Worm (Caenorhabditis elegans): ENCODE data around the gene nhr-171.

nhr-171 gene

ce11 chrV:7522279-7522678 lies 10.7 kb downstream of the nhr-171 start, which contains the start of gene C54F6.15:
C54F6.15 (minus strand) TSS chrV:7522379.
- TF ChIP-seq T22C8.4 (GFP tag; IDR thresholded peaks at IDR 0.05) (no peak), ref-1 (GFP tag; conservative IDR thresholded peaks at IDR 0.05) (no peak), klf-2 (GFP tag; conservative IDR thresholded peaks at IDR 0.05) (no peak), ztf-29 (GFP tag; IDR thresholded peaks at IDR 0.05) (no peak), med-1 (GFP tag; optimal IDR thresholded peaks at IDR 0.05; ENCODE audit: insufficient read depth) (no peak), tab-1 (GFP tag; IDR thresholded peaks at IDR 0.05) (no peak), flt-1 (GFP tag; IDR thresholded peaks at IDR 0.05) (no peak), cog-1 (tag; optimal IDR thresholded peaks at IDR 0.05) (no peak), ztf-23 (GFP tag; IDR thresholded peaks at IDR 0.05) (no peak)

ce11 chrV:7523392-7523791 lies 11.8 kb downstream of the nhr-171 start, which contains the start of gene C54F6.6:
C54F6.6 (plus strand) TSS chrV:7523692.
- TF ChIP-seq ztf-23 (GFP tag; IDR thresholded peaks at IDR 0.05): no peak

DNA sequence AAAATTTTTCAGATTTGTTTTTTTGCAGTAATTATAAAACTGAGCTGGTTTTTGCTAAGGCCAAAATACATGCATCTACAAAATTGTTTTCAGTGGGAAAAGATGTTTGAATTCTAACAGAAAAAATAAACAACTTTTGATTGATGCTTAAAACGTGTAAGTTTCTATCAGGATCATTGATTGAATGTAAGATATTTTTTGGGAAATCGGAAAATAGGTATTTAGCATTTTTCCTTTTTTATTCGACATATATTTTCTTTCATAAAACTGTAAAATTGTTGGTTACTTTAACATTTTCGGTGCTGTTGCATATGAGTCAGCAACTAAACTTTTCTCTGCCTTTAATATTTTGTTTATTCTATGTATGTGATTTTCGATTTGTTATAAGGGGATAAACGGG lies 12.9 kb downstream of the nhr-171 start, which contains the start of gene C54F6.20:
C54F6.20 (plus strand) TSS at position 301 of the 400 bp plus-strand sequence.
- TF ChIP-seq tab-1 (GFP tag; IDR thresholded peaks at IDR 0.05): no peak
- TF ChIP-seq klf-2 (GFP tag; conservative IDR thresholded peaks at IDR 0.05): no peak
- no peak for TF ChIP-seq flt-1 (GFP tag; IDR thresholded peaks at IDR 0.05)
- no peak for TF ChIP-seq ztf-23 (GFP tag; IDR thresholded peaks at IDR 0.05)
- no peak for TF ChIP-seq cog-1 (tag; optimal IDR thresholded peaks at IDR 0.05)
- no peak for TF ChIP-seq med-1 (GFP tag; optimal IDR thresholded peaks at IDR 0.05; ENCODE audit: insufficient read depth)
- no peak for TF ChIP-seq ref-1 (GFP tag; conservative IDR thresholded peaks at IDR 0.05)
- TF ChIP-seq T22C8.4 (GFP tag; IDR thresholded peaks at IDR 0.05): no peak
- TF ChIP-seq ztf-29 (GFP tag; IDR thresholded peaks at IDR 0.05): no peak

DNA sequence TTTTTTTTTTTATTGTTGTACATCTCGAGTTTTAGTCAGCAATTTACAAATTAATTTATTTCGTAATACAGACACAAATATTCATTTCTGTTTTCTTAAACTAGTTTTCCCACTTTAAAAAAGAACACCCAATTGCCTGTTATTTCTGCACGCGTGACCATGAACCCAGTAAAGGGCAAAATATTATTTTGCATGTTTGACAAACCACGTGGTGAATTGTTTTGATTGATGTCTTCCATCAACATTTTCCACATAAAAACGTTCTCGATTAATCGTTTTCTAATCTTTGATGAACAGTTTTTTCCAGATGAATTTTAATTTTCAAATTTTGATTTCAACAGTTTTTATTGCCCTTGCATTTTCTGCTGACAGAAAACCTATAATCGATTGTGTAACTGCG lies 14.1 kb downstream of the nhr-171 start, which contains the start of gene C54F6.18:
C54F6.18 (plus strand) TSS at position 301 of the 400 bp plus-strand sequence.
- no peak for TF ChIP-seq flt-1 (GFP tag; IDR thresholded peaks at IDR 0.05)
- no peak for TF ChIP-seq klf-2 (GFP tag; conservative IDR thresholded peaks at IDR 0.05)
- TF ChIP-seq cog-1 (tag; optimal IDR thresholded peaks at IDR 0.05): no peak
- TF ChIP-seq med-1 (GFP tag; optimal IDR thresholded peaks at IDR 0.05; ENCODE audit: insufficient read depth): no peak
- TF ChIP-seq T22C8.4 (GFP tag; IDR thresholded peaks at IDR 0.05): no peak
- no peak for TF ChIP-seq ztf-23 (GFP tag; IDR thresholded peaks at IDR 0.05)
- no peak for TF ChIP-seq ztf-29 (GFP tag; IDR thresholded peaks at IDR 0.05)
- no peak for TF ChIP-seq tab-1 (GFP tag; IDR thresholded peaks at IDR 0.05)
- TF ChIP-seq ref-1 (GFP tag; conservative IDR thresholded peaks at IDR 0.05): no peak

DNA sequence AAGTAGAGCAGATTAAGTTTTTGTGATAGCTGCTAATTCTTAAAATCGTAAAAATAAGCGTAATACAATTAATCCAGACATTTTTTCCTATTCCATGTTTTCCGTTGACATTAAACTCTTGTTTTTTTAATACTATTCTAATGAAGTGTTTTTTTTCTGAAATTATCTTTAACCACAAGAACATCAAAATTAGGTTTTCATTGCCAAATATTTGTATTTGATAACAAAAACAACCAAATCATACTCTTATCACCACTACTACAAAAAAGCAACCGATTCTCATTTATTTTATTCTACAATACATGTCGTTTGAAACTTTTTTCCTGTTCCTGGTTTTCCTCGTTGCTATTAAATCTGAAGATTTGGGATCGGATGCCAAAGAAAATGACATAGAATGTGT lies 15.6 kb downstream of the nhr-171 start, which contains the start of gene C54F6.17:
C54F6.17 (plus strand) TSS at position 301 of the 400 bp plus-strand sequence.
- TF ChIP-seq flt-1 (GFP tag; IDR thresholded peaks at IDR 0.05): no peak
- TF ChIP-seq ref-1 (GFP tag; conservative IDR thresholded peaks at IDR 0.05): no peak

ce11 chrV:7528816-7529215 lies 17.3 kb downstream of the nhr-171 start, which contains the start of gene C54F6.5:
C54F6.5 (plus strand) TSS chrV:7529116.
- no peak for TF ChIP-seq ztf-29 (GFP tag; IDR thresholded peaks at IDR 0.05)
- TF ChIP-seq ref-1 (GFP tag; conservative IDR thresholded peaks at IDR 0.05): no peak
- TF ChIP-seq tab-1 (GFP tag; IDR thresholded peaks at IDR 0.05): no peak
- no peak for TF ChIP-seq cog-1 (tag; optimal IDR thresholded peaks at IDR 0.05)
- TF ChIP-seq flt-1 (GFP tag; IDR thresholded peaks at IDR 0.05): no peak
- TF ChIP-seq klf-2 (GFP tag; conservative IDR thresholded peaks at IDR 0.05): no peak
- no peak for TF ChIP-seq T22C8.4 (GFP tag; IDR thresholded peaks at IDR 0.05)
- no peak for TF ChIP-seq med-1 (GFP tag; optimal IDR thresholded peaks at IDR 0.05; ENCODE audit: insufficient read depth)
- no peak for TF ChIP-seq ztf-23 (GFP tag; IDR thresholded peaks at IDR 0.05)

ce11 chrV:7529840-7530239 lies 18.3 kb downstream of the nhr-171 start, which contains the start of gene swt-2:
swt-2 (plus strand) TSS chrV:7530140.
- TF ChIP-seq cog-1 (tag; optimal IDR thresholded peaks at IDR 0.05) (no peak), ref-1 (GFP tag; conservative IDR thresholded peaks at IDR 0.05) (no peak), klf-2 (GFP tag; conservative IDR thresholded peaks at IDR 0.05) (no peak), T22C8.4 (GFP tag; IDR thresholded peaks at IDR 0.05) (no peak)

ce11 chrV:7532947-7533346 lies 21.4 kb downstream of the nhr-171 start, which contains the start of gene C54F6.3:
C54F6.3 (plus strand) TSS chrV:7533247.
- TF ChIP-seq T22C8.4 (GFP tag; IDR thresholded peaks at IDR 0.05) (no peak), klf-2 (GFP tag; conservative IDR thresholded peaks at IDR 0.05) (no peak), tab-1 (GFP tag; IDR thresholded peaks at IDR 0.05) (no peak), cog-1 (tag; optimal IDR thresholded peaks at IDR 0.05) (no peak), ztf-23 (GFP tag; IDR thresholded peaks at IDR 0.05) (no peak), ref-1 (GFP tag; conservative IDR thresholded peaks at IDR 0.05) (no peak), med-1 (GFP tag; optimal IDR thresholded peaks at IDR 0.05; ENCODE audit: insufficient read depth) (no peak), flt-1 (GFP tag; IDR thresholded peaks at IDR 0.05) (no peak), ztf-29 (GFP tag; IDR thresholded peaks at IDR 0.05) (no peak)

DNA sequence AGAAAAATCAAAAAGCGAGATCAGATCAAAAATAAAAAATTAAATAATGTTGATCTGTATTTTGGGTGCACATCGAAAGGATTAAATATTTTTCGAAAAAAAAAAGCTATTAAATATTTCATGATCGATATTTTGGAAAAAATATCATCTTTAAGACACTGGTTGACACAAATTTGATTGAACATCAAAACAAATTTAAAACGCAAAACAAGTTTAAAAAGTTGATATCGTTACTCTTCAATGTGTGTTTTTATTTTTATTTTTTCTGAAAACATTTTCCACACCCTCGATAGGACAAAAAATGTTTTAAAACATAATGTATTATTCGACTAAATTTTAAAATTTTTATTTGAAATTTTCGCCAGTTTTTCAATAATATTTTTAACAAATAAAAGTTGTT lies 26.5 kb downstream of the nhr-171 start, which contains the start of gene C54F6.12:
C54F6.12 (minus strand) TSS at position 101 of the 400 bp plus-strand sequence.
- no peak for TF ChIP-seq tab-1 (GFP tag; IDR thresholded peaks at IDR 0.05)
- TF ChIP-seq T22C8.4 (GFP tag; IDR thresholded peaks at IDR 0.05): no peak
- TF ChIP-seq ref-1 (GFP tag; conservative IDR thresholded peaks at IDR 0.05): no peak
- no peak for TF ChIP-seq cog-1 (tag; optimal IDR thresholded peaks at IDR 0.05)
- TF ChIP-seq ztf-23 (GFP tag; IDR thresholded peaks at IDR 0.05): no peak
- TF ChIP-seq klf-2 (GFP tag; conservative IDR thresholded peaks at IDR 0.05): no peak
- no peak for TF ChIP-seq flt-1 (GFP tag; IDR thresholded peaks at IDR 0.05)
- no peak for TF ChIP-seq ztf-29 (GFP tag; IDR thresholded peaks at IDR 0.05)
- TF ChIP-seq med-1 (GFP tag; optimal IDR thresholded peaks at IDR 0.05; ENCODE audit: insufficient read depth): no peak

ce11 chrV:7539015-7539414 lies 27.4 kb downstream of the nhr-171 start, which contains the start of gene srh-268:
srh-268 (plus strand) TSS chrV:7539315.
- no peak for TF ChIP-seq T22C8.4 (GFP tag; IDR thresholded peaks at IDR 0.05)
- no peak for TF ChIP-seq tab-1 (GFP tag; IDR thresholded peaks at IDR 0.05)
- no peak for TF ChIP-seq ztf-23 (GFP tag; IDR thresholded peaks at IDR 0.05)
- no peak for TF ChIP-seq ref-1 (GFP tag; conservative IDR thresholded peaks at IDR 0.05)
- TF ChIP-seq cog-1 (tag; optimal IDR thresholded peaks at IDR 0.05): no peak
- no peak for TF ChIP-seq flt-1 (GFP tag; IDR thresholded peaks at IDR 0.05)
